Fruit fly (Drosophila melanogaster) whole organism, embryonic: Measurements from ENCODE around the gene CG14341.

Experiments used
- Adf1 ChIP-seq: fragments of 200-800 bp; sonication (Bioruptor generic); IDR thresholded peaks from 2 replicates; pipeline ENCODE4 v1.3.6; 2022; ENCODE audit warnings: missing biosample characterization, missing genetic modification characterization
- Bgb ChIP-seq: fragments of 200-800 bp; sonication (Bioruptor generic); IDR thresholded peaks from 2 replicates; pipeline ENCODE4 v1.3.6; 2022; ENCODE audit warnings: missing biosample characterization, missing genetic modification characterization; ENCODE audit not compliant: partially characterized antibody
- CG10267 ChIP-seq: fragments of 200-800 bp; sonication (Bioruptor generic); optimal IDR thresholded peaks from 2 replicates; lab custom pipeline; 2018; ENCODE audit warnings: missing biosample characterization, mild to moderate bottlenecking, missing genetic modification characterization, moderate library complexity
- CG11723 ChIP-seq: fragments of 200-800 bp; sonication (Bioruptor generic); optimal IDR thresholded peaks from 2 replicates; lab custom pipeline; 2017; ENCODE audit warnings: missing biosample characterization, mild to moderate bottlenecking, missing genetic modification characterization
- CG15011 ChIP-seq: fragments of 200-800 bp; sonication (Bioruptor generic); optimal IDR thresholded peaks from 3 replicates; lab custom pipeline; 2018; ENCODE audit warnings: missing biosample characterization, mild to moderate bottlenecking, missing genetic modification characterization
- CG15514 ChIP-seq: fragments of 200-800 bp; sonication (Bioruptor generic); optimal IDR thresholded peaks from 3 replicates; lab custom pipeline; 2017; ENCODE audit warnings: missing biosample characterization, missing genetic modification characterization, mild to moderate bottlenecking, moderate library complexity, missing genetic modification reagents
- CG1602 ChIP-seq: fragments of 200-800 bp; sonication (Bioruptor generic); optimal IDR thresholded peaks from 3 replicates; lab custom pipeline; 2016; ENCODE audit warnings: missing biosample characterization, missing genetic modification characterization
- CG17328 ChIP-seq: fragments of 200-800 bp; sonication (Bioruptor generic); IDR thresholded peaks from 2 replicates; pipeline ENCODE4 v1.3.6; 2022; ENCODE audit warnings: missing biosample characterization, missing genetic modification characterization
- CG17612 ChIP-seq: fragments of 200-800 bp; sonication (Bioruptor generic); IDR thresholded peaks from 2 replicates; pipeline ENCODE4 v1.3.6; 2022; ENCODE audit warnings: missing biosample characterization, missing genetic modification characterization
- CG17829 ChIP-seq: fragments of 200-800 bp; optimal IDR thresholded peaks from 2 replicates; lab custom pipeline; 2019; ENCODE audit warnings: missing biosample characterization, mild to moderate bottlenecking, missing genetic modification characterization, moderate library complexity
- CG18619 ChIP-seq: fragments of 200-800 bp; sonication (Bioruptor generic); optimal IDR thresholded peaks from 3 replicates; lab custom pipeline; 2017; ENCODE audit warnings: missing biosample characterization, mild to moderate bottlenecking, missing genetic modification characterization
- CG30431 ChIP-seq: fragments of 200-800 bp; sonication (Bioruptor generic); optimal IDR thresholded peaks from 2 replicates; lab custom pipeline; 2017; ENCODE audit warnings: missing biosample characterization, missing genetic modification characterization
- CG31388 ChIP-seq: fragments of 200-800 bp; sonication (Bioruptor generic); optimal IDR thresholded peaks from 2 replicates; lab custom pipeline; 2016; ENCODE audit warnings: missing biosample characterization, missing genetic modification characterization
- CG32772 ChIP-seq: fragments of 200-800 bp; sonication (Bioruptor generic); IDR thresholded peaks from 2 replicates; pipeline ENCODE4 v1.3.6; 2022; ENCODE audit warnings: missing biosample characterization, missing genetic modification characterization
- CG3838 ChIP-seq: fragments of 200-800 bp; sonication (Bioruptor generic); optimal IDR thresholded peaks from 3 replicates; lab custom pipeline; 2016; ENCODE audit warnings: missing biosample characterization, missing genetic modification characterization
- CG3847 ChIP-seq: fragments of 200-800 bp; sonication (Bioruptor generic); IDR thresholded peaks from 2 replicates; pipeline ENCODE4 v1.3.6; 2022; ENCODE audit warnings: missing biosample characterization, missing genetic modification characterization
- CG4360 ChIP-seq: fragments of 200-800 bp; sonication (Bioruptor generic); IDR thresholded peaks from 2 replicates; pipeline ENCODE4 v1.3.6; 2022; ENCODE audit warnings: missing biosample characterization, missing genetic modification characterization
- CG6654 ChIP-seq: fragments of 200-800 bp; sonication (Bioruptor generic); optimal IDR thresholded peaks from 2 replicates; lab custom pipeline; 2017; ENCODE audit warnings: missing biosample characterization, mild to moderate bottlenecking, missing genetic modification characterization
- CG6854 ChIP-seq: fragments of 200-800 bp; sonication (Bioruptor generic); optimal IDR thresholded peaks from 3 replicates; lab custom pipeline; 2017; ENCODE audit warnings: missing biosample characterization, mild to moderate bottlenecking, missing genetic modification characterization
- CG7928 ChIP-seq: fragments of 200-800 bp; sonication (Bioruptor generic); optimal IDR thresholded peaks from 2 replicates; lab custom pipeline; 2017; ENCODE audit warnings: missing biosample characterization, mild to moderate bottlenecking, missing genetic modification characterization
- CHES-1-like ChIP-seq: fragments of 200-800 bp; sonication (Bioruptor generic); optimal IDR thresholded peaks from 2 replicates; lab custom pipeline; 2016; ENCODE audit warnings: missing biosample characterization, missing genetic modification characterization
- CkIIα-i1 ChIP-seq: fragments of 200-800 bp; sonication (Bioruptor generic); IDR thresholded peaks from 2 replicates; pipeline ENCODE4 v1.3.6; 2022; ENCODE audit warnings: missing biosample characterization, missing genetic modification characterization
- Dad ChIP-seq: fragments of 200-800 bp; sonication (Bioruptor generic); optimal IDR thresholded peaks from 3 replicates; lab custom pipeline; 2016; ENCODE audit warnings: missing biosample characterization, missing genetic modification characterization
- ERR ChIP-seq: fragments of 200-800 bp; sonication (Bioruptor generic); optimal IDR thresholded peaks from 2 replicates; lab custom pipeline; 2016; ENCODE audit warnings: missing biosample characterization, missing genetic modification characterization
- Eip74EF ChIP-seq, 2 experiments: fragments of 200-800 bp in 1 of 2; fragments of >200 bp in 1 of 2; sonication (Bioruptor generic) in 1 of 2; optimal IDR thresholded peaks; 2 replicates each; lab custom pipeline; 2017 to 2019; ENCODE audit warnings: missing biosample characterization in 2 of 2, missing genetic modification characterization in 2 of 2, mild to moderate bottlenecking in 1 of 2, moderate library complexity in 1 of 2
- Ets65A ChIP-seq: fragments of 200-800 bp; sonication (Bioruptor generic); peaks from one replicate; lab custom pipeline; 2016; ENCODE audit warnings: missing biosample characterization, missing genetic modification characterization
- Ets97D ChIP-seq: fragments of 200-800 bp; sonication (Bioruptor generic); optimal IDR thresholded peaks from 3 replicates; lab custom pipeline; 2016; ENCODE audit warnings: missing biosample characterization, missing genetic modification characterization
- Gug ChIP-seq: fragments of 200-800 bp; sonication (Bioruptor generic); IDR thresholded peaks from 4 replicates; pipeline ENCODE4 v1.3.6; 2022; ENCODE audit warnings: missing biosample characterization, missing genetic modification characterization
- HmgD ChIP-seq: fragments of 200-800 bp; sonication (Bioruptor generic); optimal IDR thresholded peaks from 3 replicates; lab custom pipeline; 2016; ENCODE audit warnings: missing biosample characterization, missing genetic modification characterization
- Lim3 ChIP-seq: fragments of 200-800 bp; sonication (Bioruptor generic); IDR thresholded peaks from 2 replicates; pipeline ENCODE4 v1.3.6; 2022; ENCODE audit warnings: missing biosample characterization, missing genetic modification characterization
- NC2α ChIP-seq: fragments of 200-800 bp; sonication (Bioruptor generic); optimal IDR thresholded peaks from 2 replicates; lab custom pipeline; 2016; ENCODE audit warnings: missing biosample characterization, missing genetic modification characterization
- Pdp1 ChIP-seq, 2 experiments: fragments of 200-800 bp; sonication (Bioruptor generic); optimal IDR thresholded peaks; 3 replicates each; lab custom pipeline; 2016; ENCODE audit warnings: missing biosample characterization in 2 of 2, missing genetic modification characterization in 2 of 2, mild to moderate bottlenecking in 1 of 2, moderate library complexity in 1 of 2
- YL-1 ChIP-seq: fragments of 200-800 bp; sonication (Bioruptor generic); optimal IDR thresholded peaks from 3 replicates; lab custom pipeline; 2017; ENCODE audit warnings: missing biosample characterization, mild to moderate bottlenecking, missing genetic modification characterization
- bsh ChIP-seq, 2 experiments: fragments of 200-800 bp; sonication (Bioruptor generic); optimal IDR thresholded peaks; 2 replicates each; lab custom pipeline; 2017 to 2018; ENCODE audit warnings: mild to moderate bottlenecking in 2 of 2, missing biosample characterization in 2 of 2, missing genetic modification characterization in 2 of 2, moderate library complexity in 1 of 2
- btn ChIP-seq: fragments of 200-800 bp; sonication (Bioruptor generic); optimal IDR thresholded peaks from 2 replicates; lab custom pipeline; 2016; ENCODE audit warnings: missing biosample characterization, missing genetic modification characterization
- emc ChIP-seq: fragments of 200-800 bp; sonication (Bioruptor generic); optimal IDR thresholded peaks from 2 replicates; lab custom pipeline; 2016; ENCODE audit warnings: missing biosample characterization, missing genetic modification characterization
- en ChIP-seq: fragments of 200-800 bp; sonication (Bioruptor generic); optimal IDR thresholded peaks from 2 replicates; lab custom pipeline; 2016; ENCODE audit warnings: missing biosample characterization, missing genetic modification characterization
- ewg ChIP-seq: fragments of 200-800 bp; sonication (Bioruptor generic); optimal IDR thresholded peaks from 3 replicates; lab custom pipeline; 2017; ENCODE audit warnings: mild to moderate bottlenecking, missing biosample characterization, missing genetic modification reagents, missing genetic modification characterization
- exex ChIP-seq: fragments of 200-800 bp; sonication (Bioruptor generic); optimal IDR thresholded peaks from 4 replicates; lab custom pipeline; 2018; ENCODE audit warnings: missing biosample characterization, mild to moderate bottlenecking, missing genetic modification characterization, moderate library complexity
- fd102C ChIP-seq: fragments of 200-800 bp; sonication (Bioruptor generic); optimal IDR thresholded peaks from 2 replicates; lab custom pipeline; 2018; ENCODE audit warnings: missing biosample characterization, mild to moderate bottlenecking, missing genetic modification characterization, moderate library complexity
- hkb ChIP-seq, 2 experiments: fragments of 200-800 bp in 1 of 2; fragments of >200 bp in 1 of 2; sonication (Bioruptor generic) in 1 of 2; IDR thresholded peaks in 1 of 2; optimal IDR thresholded peaks in 1 of 2; 2 replicates each; pipeline versions ENCODE4 v1.3.6 to Lab custom; 2017 to 2022; ENCODE audit warnings: missing biosample characterization in 1 of 2, missing genetic modification characterization in 1 of 2
- inv ChIP-seq: fragments of 200-800 bp; sonication (Bioruptor generic); IDR thresholded peaks from 2 replicates; pipeline ENCODE4 v1.3.6; 2022; ENCODE audit warnings: missing biosample characterization, missing genetic modification characterization; ENCODE audit not compliant: partially characterized antibody
- kni ChIP-seq: fragments of 200-800 bp; sonication (Bioruptor generic); optimal IDR thresholded peaks from 3 replicates; lab custom pipeline; 2017; ENCODE audit warnings: mild to moderate bottlenecking, missing biosample characterization, missing genetic modification reagents, missing genetic modification characterization
- knrl ChIP-seq: fragments of 200-800 bp; sonication (Bioruptor generic); IDR thresholded peaks from 3 replicates; pipeline ENCODE4 v1.3.6; 2022; ENCODE audit warnings: missing biosample characterization, missing genetic modification characterization; ENCODE audit not compliant: partially characterized antibody
- pho ChIP-seq: fragments of 200-800 bp; sonication (Bioruptor generic); optimal IDR thresholded peaks from 2 replicates; lab custom pipeline; 2016; ENCODE audit warnings: missing biosample characterization, missing genetic modification characterization
- pum ChIP-seq: fragments of 200-800 bp; sonication (Bioruptor generic); optimal IDR thresholded peaks from 2 replicates; lab custom pipeline; 2016; ENCODE audit warnings: missing biosample characterization, missing genetic modification characterization
- tin ChIP-seq: fragments of 200-800 bp; sonication (Bioruptor generic); optimal IDR thresholded peaks from 3 replicates; lab custom pipeline; 2016; ENCODE audit warnings: missing biosample characterization, missing genetic modification characterization
- ttk ChIP-seq: fragments of 200-800 bp; sonication (Bioruptor generic); IDR thresholded peaks from 2 replicates; pipeline ENCODE4 v2.1.2; 2022; ENCODE audit warnings: missing biosample characterization, missing genetic modification characterization

CG14341 gene

DNA sequence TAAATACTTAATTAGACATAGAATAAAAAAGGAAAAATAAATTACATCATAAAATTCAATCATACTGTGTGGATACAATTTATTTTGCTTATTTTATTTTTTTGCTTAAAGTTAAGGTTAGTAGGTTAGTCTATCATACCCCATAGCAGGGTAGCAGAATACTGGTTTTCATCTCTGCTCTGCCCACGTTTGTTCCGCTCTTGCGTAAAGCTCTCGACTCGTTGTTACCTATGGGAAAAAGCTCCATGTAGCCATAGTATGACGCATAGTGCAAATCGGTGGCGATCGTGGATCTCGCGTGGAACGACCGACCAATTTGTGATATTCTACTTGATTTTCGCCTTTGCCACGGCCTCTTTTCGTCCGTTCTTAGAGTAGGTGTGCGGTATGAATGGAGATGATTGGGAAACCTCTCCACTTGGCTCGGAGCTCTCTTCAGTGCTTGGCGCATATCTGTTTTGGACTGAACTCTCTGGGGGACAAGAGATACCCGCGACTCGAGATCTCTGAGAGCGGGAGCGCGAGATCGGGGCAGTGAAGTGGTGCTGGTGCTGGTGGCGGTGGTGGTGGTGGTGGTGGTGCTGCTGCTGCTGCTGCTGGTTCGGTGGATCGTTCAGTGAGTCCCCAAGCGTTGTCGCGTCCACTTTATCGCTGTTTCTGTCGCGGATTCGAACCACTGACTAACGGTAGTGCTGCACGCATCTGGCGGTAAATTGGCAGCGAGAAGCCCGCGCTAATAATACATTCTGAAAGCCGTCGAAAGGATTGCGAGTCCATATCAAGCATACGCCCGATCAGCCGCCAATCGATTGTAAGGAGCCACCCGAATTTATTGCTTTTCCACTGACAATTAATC, 19.6 kb downstream of the CG14341 start, which contains the start of gene CG5001 (continued):
- peak; percentile 64 for TF ChIP-seq CG18619
- no peak for TF ChIP-seq Dad (GFP tag; lab: Kevin White, UChicago)
- TF ChIP-seq Adf1 (GFP tag; lab: Robert Waterston, UW): peak; percentile 61
- peak; percentile 62 for TF ChIP-seq pum (GFP tag; lab: Kevin White, UChicago)
- no peak for TF ChIP-seq CG3838 (GFP tag; lab: Kevin White, UChicago)
- TF ChIP-seq YL-1 (GFP tag; lab: Kevin White, UChicago): peak; percentile 51
- TF ChIP-seq CG15011 (GFP tag; lab: Kevin White, UChicago): no peak
- peak; percentile 93 for TF ChIP-seq CG15514 (GFP tag; lab: Kevin White, UChicago)
- peak; percentile 76; the same call in 3 of the 4 replicates for TF ChIP-seq Gug (GFP tag; lab: Robert Waterston, UW)
- TF ChIP-seq ewg (GFP tag; lab: Kevin White, UChicago): peak; percentile 68
- TF ChIP-seq emc (GFP tag; lab: Kevin White, UChicago): peak; percentile 51
- peak; percentile 73 for TF ChIP-seq CG1602 (GFP tag; lab: Kevin White, UChicago)
- no peak for TF ChIP-seq CG11723
- TF ChIP-seq CHES-1-like (GFP tag; lab: Kevin White, UChicago): peak; percentile 68
- peak in 1 of 2 experiments; percentile 85 for TF ChIP-seq Eip74EF (GFP tag; optimal IDR thresholded peaks at IDR 0.05; lab: Kevin White, UChicago)
- TF ChIP-seq bsh (GFP tag; optimal IDR thresholded peaks at IDR 0.05; lab: Kevin White, UChicago): peak; percentile 9 to 92
- TF ChIP-seq NC2α: no peak
- peak; percentile 51 for TF ChIP-seq exex
- TF ChIP-seq CG17829 (tag; lab: Kevin White, UChicago): peak; percentile 91
- TF ChIP-seq inv: peak; percentile 24; the same call in 1 of the 2 replicates
- TF ChIP-seq tin (GFP tag; lab: Kevin White, UChicago): peak; percentile 79
- TF ChIP-seq hkb (optimal IDR thresholded peaks at IDR 0.05; lab: Kevin White, UChicago): no peak
- peak; percentile 87 for TF ChIP-seq hkb (GFP tag; IDR thresholded peaks at IDR 0.05; lab: Robert Waterston, UW)
- peak; percentile 69 for TF ChIP-seq pho (GFP tag; lab: Kevin White, UChicago)
- TF ChIP-seq CG30431 (GFP tag; lab: Kevin White, UChicago): peak; percentile 39
- TF ChIP-seq CkIIα-i1 (GFP tag; lab: Robert Waterston, UW): no peak
- TF ChIP-seq Ets65A (GFP tag; lab: Kevin White, UChicago): peak; percentile 8
- TF ChIP-seq CG6654 (GFP tag; lab: Kevin White, UChicago): peak; percentile 47
- TF ChIP-seq CG31388 (GFP tag; lab: Kevin White, UChicago): peak; percentile 70
- TF ChIP-seq btn (GFP tag; lab: Kevin White, UChicago): peak; percentile 25
- TF ChIP-seq CG6854 (GFP tag; lab: Kevin White, UChicago): peak; percentile 61
- peak; percentile 82 for TF ChIP-seq CG32772 (GFP tag; lab: Robert Waterston, UW)
- TF ChIP-seq Bgb (GFP tag; lab: Robert Waterston, UW): peak; percentile 54
- no peak for TF ChIP-seq HmgD (GFP tag; lab: Kevin White, UChicago)
- peak; percentile 54 for TF ChIP-seq kni
- TF ChIP-seq en: peak; percentile 58
- peak; percentile 50 for TF ChIP-seq ERR (GFP tag; lab: Kevin White, UChicago)
- TF ChIP-seq CG10267 (tag; lab: Kevin White, UChicago): peak; percentile 81
- peak; percentile 84 for TF ChIP-seq ttk
- TF ChIP-seq CG17612 (GFP tag; lab: Robert Waterston, UW): no peak
- no peak for TF ChIP-seq fd102C
- no peak for TF ChIP-seq Lim3
- peak; percentile 37 for TF ChIP-seq CG7928 (GFP tag; lab: Kevin White, UChicago)
- TF ChIP-seq CG17328 (GFP tag; lab: Robert Waterston, UW): peak; percentile 86
- no peak for TF ChIP-seq CG4360 (GFP tag; lab: Robert Waterston, UW)
- TF ChIP-seq Pdp1 (GFP tag; optimal IDR thresholded peaks at IDR 0.05; lab: Kevin White, UChicago): peak; percentile 62 to 90
- peak; percentile 34 for TF ChIP-seq Ets97D (GFP tag; lab: Kevin White, UChicago)
- peak; percentile 74 for TF ChIP-seq CG3847 (GFP tag; lab: Robert Waterston, UW)
- TF ChIP-seq knrl (GFP tag; lab: Robert Waterston, UW): no peak
